Worm (Caenorhabditis elegans): ENCODE measurements around the gene F53F4.12.

ce11 chrV:13624424-13624823 lies 1.4 kb upstream of the F53F4.12 start, which contains the start of gene F53F4.11:
- no peak for TF ChIP-seq nhr-12 (tag; optimal IDR thresholded peaks at IDR 0.05)
- no peak for TF ChIP-seq mdl-1 (tag; optimal IDR thresholded peaks at IDR 0.05)
- TF ChIP-seq egl-27 (tag; optimal IDR thresholded peaks at IDR 0.05): no peak
- TF ChIP-seq nhr-237 (tag; optimal IDR thresholded peaks at IDR 0.05): no peak
- TF ChIP-seq ama-1 (optimal IDR thresholded peaks at IDR 0.05): no peak
- no peak for TF ChIP-seq snpc-4 (tag; optimal IDR thresholded peaks at IDR 0.05)
- TF ChIP-seq nhr-10 (tag; optimal IDR thresholded peaks at IDR 0.05): no peak
- no peak for TF ChIP-seq nhr-6 (tag; optimal IDR thresholded peaks at IDR 0.05)
- no peak for TF ChIP-seq skn-1 (tag; optimal IDR thresholded peaks at IDR 0.05)

Data from whole organism, L2 larva.